1 fruit fly cellular context compared by ENCODE assay signal in genomic region chr3R:19387608-19388007, dm6.
A peak's percentile ranks its signal among the peaks of the same experiment; 100 is the strongest.
TF ChIP-seq lines count a peak whose summit lies in the region.

Gene CG3734 (plus strand): TSS chr3R:19387861.

TF ChIP-seq in whole organism, embryonic, 481 proteins besides CTCF, POLR2A, EP300 and RAD21 (continued from another document):
- no peak for TF ChIP-seq esg (GFP tag; conservative IDR thresholded peaks at IDR 0.05; lab: Robert Waterston, UW)
- peak; percentile 39 for TF ChIP-seq CG18599 (GFP tag; optimal IDR thresholded peaks at IDR 0.05; lab: Kevin White, UChicago)
- TF ChIP-seq sd (tag; optimal IDR thresholded peaks at IDR 0.05; lab: Kevin White, UChicago): peak; percentile 77
- no peak for TF ChIP-seq CG32532 (GFP tag; IDR thresholded peaks at IDR 0.05; lab: Robert Waterston, UW)
- TF ChIP-seq CG18619 (GFP tag; optimal IDR thresholded peaks at IDR 0.05; lab: Kevin White, UChicago): no peak
- TF ChIP-seq Gug (GFP tag; IDR thresholded peaks at IDR 0.05; lab: Robert Waterston, UW): no peak
- TF ChIP-seq vvl (GFP tag; IDR thresholded peaks at IDR 0.05; lab: Robert Waterston, UW): no peak
- no peak for TF ChIP-seq CG2875 (GFP tag; optimal IDR thresholded peaks at IDR 0.05; lab: Kevin White, UChicago)
- peak; percentile 43 for TF ChIP-seq Hey (tag; optimal IDR thresholded peaks at IDR 0.05; lab: Kevin White, UChicago)
- peak; percentile 77 for TF ChIP-seq sug (tag; optimal IDR thresholded peaks at IDR 0.05; lab: Kevin White, UChicago)
- no peak for TF ChIP-seq Sox100B (GFP tag; optimal IDR thresholded peaks at IDR 0.05; lab: Kevin White, UChicago)
- TF ChIP-seq Abd-B (GFP tag; optimal IDR thresholded peaks at IDR 0.05; lab: Kevin White, UChicago): no peak
- peak; percentile 36; the same call in 1 of the 3 replicates for TF ChIP-seq vnd (GFP tag; IDR thresholded peaks at IDR 0.05; lab: Robert Waterston, UW; ENCODE audit: partially characterized antibody)
- TF ChIP-seq CG7357 (GFP tag; IDR thresholded peaks at IDR 0.05; lab: Robert Waterston, UW): no peak
- TF ChIP-seq CG12104 (GFP tag; optimal IDR thresholded peaks at IDR 0.05; lab: Kevin White, UChicago): no peak
- TF ChIP-seq B-H2 (GFP tag; optimal IDR thresholded peaks at IDR 0.05; lab: Kevin White, UChicago): peak; percentile 5
- no peak for TF ChIP-seq CG17568 (GFP tag; optimal IDR thresholded peaks at IDR 0.05; lab: Kevin White, UChicago)
- no peak for TF ChIP-seq bcd (GFP tag; optimal IDR thresholded peaks at IDR 0.05; lab: Kevin White, UChicago)
- TF ChIP-seq CG13296 (GFP tag; optimal IDR thresholded peaks at IDR 0.05; lab: Kevin White, UChicago): peak; percentile 15
- no peak for TF ChIP-seq CG8359 (GFP tag; optimal IDR thresholded peaks at IDR 0.05; lab: Kevin White, UChicago; ENCODE audit: borderline replicate concordance)
- TF ChIP-seq Pdp1 (GFP tag; optimal IDR thresholded peaks at IDR 0.05; lab: Kevin White, UChicago): peak in 1 of 2 experiments; percentile 47
- no peak for TF ChIP-seq Adf1 (GFP tag; IDR thresholded peaks at IDR 0.05; lab: Robert Waterston, UW)
